Worm (Caenorhabditis elegans): ENCODE measurements around the gene F48F7.5.

- TF ChIP-seq scrt-1 (GFP tag; IDR thresholded peaks at IDR 0.05): no peak
- no peak for TF ChIP-seq flt-1 (GFP tag; IDR thresholded peaks at IDR 0.05)
- TF ChIP-seq ceh-36 (tag; optimal IDR thresholded peaks at IDR 0.05): no peak
- no peak for TF ChIP-seq sea-1 (GFP tag; conservative IDR thresholded peaks at IDR 0.05)
- TF ChIP-seq tbx-11 (GFP tag; IDR thresholded peaks at IDR 0.05): no peak
- TF ChIP-seq B0310.2 (tag; optimal IDR thresholded peaks at IDR 0.05): no peak
- no peak for TF ChIP-seq F13C5.2 (tag; optimal IDR thresholded peaks at IDR 0.05)
- TF ChIP-seq ama-1 (optimal IDR thresholded peaks at IDR 0.05): no peak
- TF ChIP-seq hmg-4 (GFP tag; optimal IDR thresholded peaks at IDR 0.05): no peak
- no peak for TF ChIP-seq tra-4 (tag; optimal IDR thresholded peaks at IDR 0.05)
- TF ChIP-seq hnd-1 (tag; optimal IDR thresholded peaks at IDR 0.05): no peak
- no peak for TF ChIP-seq ets-7 (tag; optimal IDR thresholded peaks at IDR 0.05)
- TF ChIP-seq hmbx-1 (tag; optimal IDR thresholded peaks at IDR 0.05): no peak
- TF ChIP-seq ceh-13 (GFP tag; optimal IDR thresholded peaks at IDR 0.05): no peak
Measured at ce11 chrX:13928532-13928931, 46.9 kb upstream of the F48F7.5 start.
